Fruit fly (Drosophila melanogaster) whole organism, adult: ENCODE measurements around the gene Pdp.

ENCODE experiments used
- CG11617 ChIP-seq: fragments of 200-800 bp; sonication (Bioruptor generic); optimal IDR thresholded peaks from 2 replicates; lab custom pipeline; 2017; ENCODE audit warnings: mild to moderate bottlenecking, missing biosample characterization, missing genetic modification reagents, missing genetic modification characterization
- CG12768 ChIP-seq: fragments of 200-800 bp; sonication (Bioruptor generic); optimal IDR thresholded peaks from 2 replicates; lab custom pipeline; 2017; ENCODE audit warnings: missing biosample characterization, missing genetic modification characterization, mild to moderate bottlenecking, moderate library complexity, missing genetic modification reagents
- CG14711 ChIP-seq: fragments of 200-800 bp; sonication (Bioruptor generic); optimal IDR thresholded peaks from 2 replicates; lab custom pipeline; 2018; ENCODE audit warnings: missing biosample characterization, mild to moderate bottlenecking, missing genetic modification characterization, moderate library complexity
- CG1620 ChIP-seq: fragments of 200-800 bp; sonication (Bioruptor generic); optimal IDR thresholded peaks from 2 replicates; lab custom pipeline; 2016; ENCODE audit warnings: missing biosample characterization, missing genetic modification characterization
- CG33017 ChIP-seq: fragments of 200-800 bp; sonication (Bioruptor generic); optimal IDR thresholded peaks from 2 replicates; lab custom pipeline; 2018; ENCODE audit warnings: missing biosample characterization, mild to moderate bottlenecking, missing genetic modification characterization, moderate library complexity
- CG5204 ChIP-seq: fragments of 200-800 bp; sonication (Bioruptor generic); optimal IDR thresholded peaks from 2 replicates; lab custom pipeline; 2016; ENCODE audit warnings: missing biosample characterization, missing genetic modification characterization
- CG7045 ChIP-seq: fragments of 200-800 bp; sonication (Bioruptor generic); optimal IDR thresholded peaks from 2 replicates; lab custom pipeline; 2017; ENCODE audit warnings: missing biosample characterization, mild to moderate bottlenecking, missing genetic modification characterization
- CG7101 ChIP-seq: fragments of 200-800 bp; sonication (Bioruptor generic); optimal IDR thresholded peaks from 2 replicates; lab custom pipeline; 2018; ENCODE audit warnings: missing biosample characterization, mild to moderate bottlenecking, missing genetic modification characterization, moderate library complexity
- Clk ChIP-seq: fragments of 200-800 bp; sonication (Bioruptor generic); optimal IDR thresholded peaks from 2 replicates; lab custom pipeline; 2017; ENCODE audit warnings: missing biosample characterization, missing genetic modification characterization
- Crg-1 ChIP-seq: fragments of 200-800 bp; sonication (Bioruptor generic); optimal IDR thresholded peaks from 2 replicates; lab custom pipeline; 2016; ENCODE audit warnings: missing biosample characterization, missing genetic modification characterization
- Hr96 ChIP-seq: fragments of 200-800 bp; sonication (Bioruptor generic); optimal IDR thresholded peaks from 2 replicates; lab custom pipeline; 2016; ENCODE audit warnings: missing biosample characterization, missing genetic modification characterization
- Mnt ChIP-seq: fragments of 200-800 bp; sonication (Bioruptor generic); optimal IDR thresholded peaks from 2 replicates; lab custom pipeline; 2016; ENCODE audit warnings: missing biosample characterization, mild to moderate bottlenecking, missing genetic modification characterization
- bab1 ChIP-seq: fragments of 200-800 bp; sonication (Bioruptor generic); optimal IDR thresholded peaks from 3 replicates; lab custom pipeline; 2019; ENCODE audit warnings: missing biosample characterization, mild to moderate bottlenecking, missing genetic modification characterization, moderate library complexity
- cic ChIP-seq: fragments of 200-800 bp; sonication (Bioruptor generic); optimal IDR thresholded peaks from 2 replicates; lab custom pipeline; 2017; ENCODE audit warnings: missing biosample characterization, mild to moderate bottlenecking, missing genetic modification characterization, moderate library complexity
- cnc ChIP-seq, 2 experiments: fragments of >200 bp; optimal IDR thresholded peaks; 2 replicates each; lab custom pipeline; 2017
- kay ChIP-seq: fragments of 200-800 bp; sonication (Bioruptor generic); peaks from one replicate; lab custom pipeline; 2016; ENCODE audit warnings: missing biosample characterization, missing genetic modification characterization, borderline replicate concordance
- ovo ChIP-seq: fragments of 200-800 bp; sonication (Bioruptor generic); optimal IDR thresholded peaks from 2 replicates; lab custom pipeline; 2016; ENCODE audit warnings: missing biosample characterization, missing genetic modification characterization
- pad ChIP-seq: fragments of 200-800 bp; sonication (Bioruptor generic); optimal IDR thresholded peaks from 3 replicates; lab custom pipeline; 2017; ENCODE audit warnings: missing biosample characterization, missing genetic modification characterization, mild to moderate bottlenecking, moderate library complexity, missing genetic modification reagents
- tj ChIP-seq: fragments of 200-800 bp; sonication (Bioruptor generic); optimal IDR thresholded peaks from 3 replicates; lab custom pipeline; 2017; ENCODE audit warnings: missing biosample characterization, mild to moderate bottlenecking, missing genetic modification characterization, moderate library complexity
- toe ChIP-seq: fragments of 200-800 bp; sonication (Bioruptor generic); optimal IDR thresholded peaks from 2 replicates; lab custom pipeline; 2016; ENCODE audit warnings: missing biosample characterization, missing genetic modification characterization

Pdp gene

DNA sequence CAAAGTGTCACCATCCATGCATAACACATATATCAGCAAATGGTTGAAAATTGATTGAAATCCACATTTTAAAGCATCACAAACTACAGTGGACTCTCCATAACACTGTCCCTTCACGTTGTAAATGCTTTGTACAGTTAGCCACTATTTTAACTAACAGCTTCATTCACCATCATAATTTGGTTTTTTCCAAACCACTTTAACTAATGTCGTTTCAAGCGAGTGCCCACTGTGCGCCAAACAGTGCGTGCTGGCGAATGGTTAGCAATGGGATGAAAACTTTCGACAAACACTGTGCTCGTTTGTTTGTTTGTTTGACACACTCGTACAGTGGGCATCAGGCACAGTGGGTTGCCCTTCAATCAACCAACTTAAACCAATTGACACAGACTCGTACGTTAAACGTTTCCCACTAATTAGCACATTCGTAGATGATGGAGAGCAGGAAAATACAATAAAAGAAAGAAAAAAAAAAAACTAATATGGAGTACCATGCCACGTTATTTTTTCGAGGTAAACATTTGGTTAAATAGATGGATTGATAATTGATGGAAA is 34.1 kb downstream of the Pdp start:
- peak; percentile 90 for TF ChIP-seq CG14711 (tag; lab: Kevin White, UChicago)
- TF ChIP-seq bab1 = peak; percentile 87
- TF ChIP-seq tj (GFP tag; lab: Kevin White, UChicago) = peak; percentile 74
- peak; percentile 48 for TF ChIP-seq cic (GFP tag; lab: Kevin White, UChicago)
- TF ChIP-seq toe (GFP tag; lab: Kevin White, UChicago) = peak; percentile 84
- TF ChIP-seq CG7101 = peak; percentile 95
- TF ChIP-seq kay (GFP tag; lab: Kevin White, UChicago) = no peak
- TF ChIP-seq CG7045 (GFP tag; lab: Kevin White, UChicago) = peak; percentile 84
- no peak for TF ChIP-seq cnc (optimal IDR thresholded peaks at IDR 0.05; lab: Kevin White, UChicago)
- peak; percentile 86 for TF ChIP-seq Crg-1 (GFP tag; lab: Kevin White, UChicago)
- TF ChIP-seq ovo = peak; percentile 12
- TF ChIP-seq CG11617 (GFP tag; lab: Kevin White, UChicago) = peak; percentile 52
- peak; percentile 91 for TF ChIP-seq CG12768 (GFP tag; lab: Kevin White, UChicago)
- peak; percentile 89 for TF ChIP-seq CG33017 (tag; lab: Kevin White, UChicago)
- peak; percentile 84 for TF ChIP-seq pad (GFP tag; lab: Kevin White, UChicago)
- TF ChIP-seq Mnt (GFP tag; lab: Kevin White, UChicago) = peak; percentile 81
- peak; percentile 90 for TF ChIP-seq CG1620 (GFP tag; lab: Kevin White, UChicago)
- peak; percentile 91 for TF ChIP-seq CG5204
- TF ChIP-seq Clk = peak; percentile 83
- peak; percentile 82 for TF ChIP-seq Hr96

- TF ChIP-seq CG33017 (tag; lab: Kevin White, UChicago) (no peak), Crg-1 (GFP tag; lab: Kevin White, UChicago) (no peak), tj (GFP tag; lab: Kevin White, UChicago) (peak; percentile 62), cic (GFP tag; lab: Kevin White, UChicago) (peak; percentile 62), bab1 (no peak), Mnt (GFP tag; lab: Kevin White, UChicago) (peak; percentile 36), kay (GFP tag; lab: Kevin White, UChicago) (peak; percentile 93), ovo (peak; percentile 29), Clk (no peak), CG14711 (tag; lab: Kevin White, UChicago) (no peak)
Measured at dm6 chrX:7699584-7700238, 34.7 kb downstream of the Pdp start.

dm6 chrX:7698000-7698896 is 36.2 kb downstream of the Pdp start:
- TF ChIP-seq CG33017 (tag; lab: Kevin White, UChicago) (peak; percentile 90), Mnt (GFP tag; lab: Kevin White, UChicago) (peak; percentile 88), Crg-1 (GFP tag; lab: Kevin White, UChicago) (peak; percentile 95), CG11617 (GFP tag; lab: Kevin White, UChicago) (peak; percentile 98), bab1 (peak; percentile 99), tj (GFP tag; lab: Kevin White, UChicago) (peak; percentile 99), CG14711 (tag; lab: Kevin White, UChicago) (peak; percentile 96), kay (GFP tag; lab: Kevin White, UChicago) (peak; percentile 61), CG7045 (GFP tag; lab: Kevin White, UChicago) (peak; percentile 92), Hr96 (peak; percentile 93), ovo (peak; percentile 85), cic (GFP tag; lab: Kevin White, UChicago) (peak; percentile 74), CG7101 (peak; percentile 98), toe (GFP tag; lab: Kevin White, UChicago) (peak; percentile 71), cnc (optimal IDR thresholded peaks at IDR 0.05; lab: Kevin White, UChicago) (no peak), pad (GFP tag; lab: Kevin White, UChicago) (peak; percentile 90), CG1620 (GFP tag; lab: Kevin White, UChicago) (peak; percentile 98), CG5204 (peak; percentile 84), CG12768 (GFP tag; lab: Kevin White, UChicago) (peak; percentile 88), Clk (peak; percentile 81)

DNA sequence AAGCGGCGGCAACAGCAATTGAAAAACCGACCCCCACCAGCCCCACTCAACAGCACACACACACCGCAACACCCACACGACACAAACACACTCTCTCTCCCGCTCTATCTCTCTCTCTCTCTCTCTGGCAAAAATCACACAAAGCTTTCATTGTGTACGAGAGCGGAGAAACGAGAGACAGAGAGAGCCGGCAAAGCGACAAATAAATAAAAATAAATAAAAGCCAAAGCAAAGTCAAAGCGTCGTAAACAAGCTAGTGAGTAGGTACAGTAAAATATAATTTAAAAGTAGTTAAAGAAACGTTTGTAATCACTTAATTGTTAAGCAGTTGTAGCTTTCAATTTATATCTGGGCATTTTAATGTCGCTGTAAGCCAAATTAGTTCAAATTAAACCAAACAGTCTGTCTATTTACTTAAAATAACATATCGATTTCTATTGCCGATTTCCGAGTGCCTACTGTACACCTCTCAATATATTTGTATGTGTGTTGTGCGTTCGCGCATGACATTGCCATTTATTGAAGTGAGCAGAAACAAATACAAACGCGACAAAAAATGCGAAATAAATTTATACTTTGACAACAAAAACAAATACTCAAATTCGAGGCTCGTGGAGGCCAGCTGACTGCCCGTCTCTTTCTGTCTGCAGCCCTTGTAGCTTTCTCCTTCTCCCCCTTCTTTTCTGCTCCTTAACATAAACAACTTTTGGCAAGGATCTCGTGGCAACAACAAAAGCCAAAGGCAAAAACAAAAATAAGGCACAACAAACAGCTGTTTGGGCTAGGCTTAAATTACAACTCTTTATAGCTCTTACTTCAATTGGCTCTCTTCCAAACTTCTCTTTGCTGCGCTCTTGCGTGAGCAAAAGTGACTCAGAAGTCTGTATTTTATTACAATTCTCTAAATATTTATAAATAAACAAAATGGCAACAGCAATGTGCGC is 37.5 kb downstream of the Pdp start:
- TF ChIP-seq CG33017 (tag; lab: Kevin White, UChicago) (peak; percentile 95), ovo (peak; percentile 92), CG5204 (peak; percentile 94), tj (GFP tag; lab: Kevin White, UChicago) (peak; percentile 93), pad (GFP tag; lab: Kevin White, UChicago) (peak; percentile 90), CG1620 (GFP tag; lab: Kevin White, UChicago) (peak; percentile 96), Crg-1 (GFP tag; lab: Kevin White, UChicago) (peak; percentile 88), Clk (peak; percentile 88), CG7101 (peak; percentile 98), cic (GFP tag; lab: Kevin White, UChicago) (peak; percentile 95), cnc (optimal IDR thresholded peaks at IDR 0.05; lab: Kevin White, UChicago) (peak; percentile 61 to 72), Hr96 (peak; percentile 98), CG7045 (GFP tag; lab: Kevin White, UChicago) (peak; percentile 89), CG14711 (tag; lab: Kevin White, UChicago) (peak; percentile 94), toe (GFP tag; lab: Kevin White, UChicago) (peak; percentile 87), kay (GFP tag; lab: Kevin White, UChicago) (peak; percentile 99), CG11617 (GFP tag; lab: Kevin White, UChicago) (peak; percentile 97), bab1 (peak; percentile 98), Mnt (GFP tag; lab: Kevin White, UChicago) (peak; percentile 93), CG12768 (GFP tag; lab: Kevin White, UChicago) (peak; percentile 96)
